Fruit fly (Drosophila melanogaster) whole organism, embryonic: Measurements from ENCODE around the gene Ankle2.

Source experiments
- CG10543 ChIP-seq: fragments of 200-800 bp; sonication (Bioruptor generic); optimal IDR thresholded peaks from 3 replicates; lab custom pipeline; 2017; ENCODE audit warnings: missing biosample characterization, mild to moderate bottlenecking, missing genetic modification characterization, moderate library complexity
- CG10979 ChIP-seq: fragments of 200-800 bp; sonication (Bioruptor generic); optimal IDR thresholded peaks from 2 replicates; lab custom pipeline; 2018; ENCODE audit warnings: missing biosample characterization, mild to moderate bottlenecking, missing genetic modification characterization, moderate library complexity
- CG11093 ChIP-seq: fragments of 200-800 bp; sonication (Bioruptor generic); IDR thresholded peaks from 3 replicates; pipeline ENCODE4 v1.3.6; 2022; ENCODE audit warnings: missing biosample characterization, missing genetic modification characterization
- CG12155 ChIP-seq: fragments of 200-800 bp; sonication (Bioruptor generic); optimal IDR thresholded peaks from 3 replicates; lab custom pipeline; 2016; ENCODE audit warnings: missing biosample characterization, missing genetic modification characterization
- CG12391 ChIP-seq: fragments of 200-800 bp; sonication (Bioruptor generic); optimal IDR thresholded peaks from 3 replicates; lab custom pipeline; 2018; ENCODE audit warnings: missing biosample characterization, mild to moderate bottlenecking, missing genetic modification characterization, moderate library complexity
- CG12769 ChIP-seq: fragments of 200-800 bp; sonication (Bioruptor generic); optimal IDR thresholded peaks from 2 replicates; lab custom pipeline; 2019; ENCODE audit warnings: missing biosample characterization, mild to moderate bottlenecking, missing genetic modification characterization, moderate library complexity
- CG13624 ChIP-seq: fragments of 200-800 bp; sonication (Bioruptor generic); optimal IDR thresholded peaks from 2 replicates; lab custom pipeline; 2016; ENCODE audit warnings: missing biosample characterization, missing genetic modification characterization
- CG14014 ChIP-seq: fragments of 200-800 bp; sonication (Bioruptor generic); IDR thresholded peaks from 2 replicates; pipeline ENCODE4 v1.3.6; 2022; ENCODE audit warnings: missing biosample characterization, missing genetic modification characterization
- CG14667 ChIP-seq: fragments of 200-800 bp; sonication (Bioruptor generic); IDR thresholded peaks from 2 replicates; pipeline ENCODE4 v1.3.6; 2022; ENCODE audit warnings: missing biosample characterization, missing genetic modification characterization
- CG15696 ChIP-seq: fragments of 200-800 bp; sonication (Bioruptor generic); optimal IDR thresholded peaks from 2 replicates; lab custom pipeline; 2019; ENCODE audit warnings: missing biosample characterization, mild to moderate bottlenecking, missing genetic modification characterization, moderate library complexity
- CG17186 ChIP-seq: fragments of 200-800 bp; sonication (Bioruptor generic); optimal IDR thresholded peaks from 3 replicates; lab custom pipeline; 2017; ENCODE audit warnings: missing biosample characterization, missing genetic modification reagents, missing genetic modification characterization
- CG17359 ChIP-seq: fragments of 200-800 bp; sonication (Bioruptor generic); optimal IDR thresholded peaks from 3 replicates; lab custom pipeline; 2018; ENCODE audit warnings: missing biosample characterization, mild to moderate bottlenecking, missing genetic modification characterization, moderate library complexity
- CG17829 ChIP-seq: fragments of 200-800 bp; optimal IDR thresholded peaks from 2 replicates; lab custom pipeline; 2019; ENCODE audit warnings: missing biosample characterization, mild to moderate bottlenecking, missing genetic modification characterization, moderate library complexity
- CG2116 ChIP-seq: fragments of 200-800 bp; sonication (Bioruptor generic); optimal IDR thresholded peaks from 3 replicates; lab custom pipeline; 2018; ENCODE audit warnings: missing biosample characterization, mild to moderate bottlenecking, missing genetic modification characterization
- CG2678 ChIP-seq: fragments of 200-800 bp; sonication (Bioruptor generic); optimal IDR thresholded peaks from 3 replicates; lab custom pipeline; 2019; ENCODE audit warnings: missing biosample characterization, mild to moderate bottlenecking, missing genetic modification characterization, moderate library complexity
- CG30020 ChIP-seq: fragments of 200-800 bp; optimal IDR thresholded peaks from 2 replicates; lab custom pipeline; 2019; ENCODE audit warnings: missing biosample characterization, mild to moderate bottlenecking, missing genetic modification characterization, moderate library complexity
- CG33213 ChIP-seq: fragments of 200-800 bp; sonication (Bioruptor generic); optimal IDR thresholded peaks from 3 replicates; lab custom pipeline; 2016; ENCODE audit warnings: missing biosample characterization, missing genetic modification characterization
- CG7745 ChIP-seq: fragments of 200-800 bp; sonication (Bioruptor generic); optimal IDR thresholded peaks from 2 replicates; lab custom pipeline; 2018; ENCODE audit warnings: missing biosample characterization, mild to moderate bottlenecking, missing genetic modification characterization, moderate library complexity
- CG8924 ChIP-seq: fragments of 200-800 bp; optimal IDR thresholded peaks from 3 replicates; lab custom pipeline; 2019; ENCODE audit warnings: missing biosample characterization, mild to moderate bottlenecking, missing genetic modification characterization, moderate library complexity
- CG9609 ChIP-seq: fragments of 200-800 bp; sonication (Bioruptor generic); optimal IDR thresholded peaks from 3 replicates; lab custom pipeline; 2016; ENCODE audit warnings: missing biosample characterization, missing genetic modification characterization
- D19A ChIP-seq: fragments of 200-800 bp; optimal IDR thresholded peaks from 3 replicates; lab custom pipeline; 2019; ENCODE audit warnings: missing biosample characterization, mild to moderate bottlenecking, missing genetic modification characterization, moderate library complexity
- Dref ChIP-seq: fragments of 200-800 bp; sonication (Bioruptor generic); IDR thresholded peaks from 2 replicates; pipeline ENCODE4 v1.3.6; 2022; ENCODE audit warnings: missing biosample characterization, missing genetic modification characterization
- Fer1 ChIP-seq: fragments of 200-800 bp; sonication (Bioruptor generic); optimal IDR thresholded peaks from 2 replicates; lab custom pipeline; 2017; ENCODE audit warnings: missing biosample characterization, mild to moderate bottlenecking, missing genetic modification characterization
- HmgZ ChIP-seq: fragments of 200-800 bp; sonication (Bioruptor generic); optimal IDR thresholded peaks from 2 replicates; lab custom pipeline; 2018; ENCODE audit warnings: missing biosample characterization, mild to moderate bottlenecking, missing genetic modification characterization
- Hr51 ChIP-seq, 2 experiments: fragments of 200-800 bp; sonication (Bioruptor generic); optimal IDR thresholded peaks; 2 replicates in 1 of 2; 3 replicates in 1 of 2; lab custom pipeline; 2016 to 2018; ENCODE audit warnings: missing biosample characterization in 2 of 2, missing genetic modification characterization in 2 of 2, mild to moderate bottlenecking in 1 of 2, moderate library complexity in 1 of 2
- Med ChIP-seq: fragments of 200-800 bp; sonication (Bioruptor generic); peaks from one replicate; lab custom pipeline; 2016; ENCODE audit warnings: missing biosample characterization, missing genetic modification characterization, mild to moderate bottlenecking, inconsistent platforms, moderate library complexity
- Meics ChIP-seq: fragments of 200-800 bp; sonication (Bioruptor generic); optimal IDR thresholded peaks from 2 replicates; lab custom pipeline; 2017; ENCODE audit warnings: missing biosample characterization, mild to moderate bottlenecking, missing genetic modification characterization
- Mrtf ChIP-seq: fragments of 200-800 bp; sonication (Bioruptor generic); IDR thresholded peaks from 3 replicates; pipeline ENCODE4 v1.3.6; 2022; ENCODE audit warnings: missing biosample characterization, missing genetic modification characterization
- NC2α ChIP-seq: fragments of 200-800 bp; sonication (Bioruptor generic); optimal IDR thresholded peaks from 2 replicates; lab custom pipeline; 2016; ENCODE audit warnings: missing biosample characterization, missing genetic modification characterization
- Nf-YC ChIP-seq: fragments of 200-800 bp; optimal IDR thresholded peaks from 3 replicates; lab custom pipeline; 2019; ENCODE audit warnings: missing biosample characterization, mild to moderate bottlenecking, missing genetic modification characterization, moderate library complexity
- Side ChIP-seq: fragments of 200-800 bp; sonication (Bioruptor generic); optimal IDR thresholded peaks from 2 replicates; lab custom pipeline; 2016; ENCODE audit warnings: missing biosample characterization, missing genetic modification characterization
- bbx ChIP-seq: fragments of 200-800 bp; sonication (Bioruptor generic); IDR thresholded peaks from 2 replicates; pipeline ENCODE4 v1.3.6; 2022; ENCODE audit warnings: missing biosample characterization, missing genetic modification characterization; ENCODE audit not compliant: partially characterized antibody
- cad ChIP-seq: fragments of >200 bp; optimal IDR thresholded peaks from 2 replicates; lab custom pipeline; 2017; ENCODE audit warnings: missing biosample characterization, missing genetic modification characterization
- dmrt99B ChIP-seq: fragments of 200-800 bp; sonication (Bioruptor generic); optimal IDR thresholded peaks from 2 replicates; lab custom pipeline; 2018; ENCODE audit warnings: missing biosample characterization, mild to moderate bottlenecking, missing genetic modification characterization, moderate library complexity
- eyg ChIP-seq: fragments of 200-800 bp; sonication (Bioruptor generic); optimal IDR thresholded peaks from 3 replicates; lab custom pipeline; 2016; ENCODE audit warnings: missing biosample characterization, missing genetic modification characterization
- fd3F ChIP-seq: fragments of 200-800 bp; sonication (Bioruptor generic); optimal IDR thresholded peaks from 2 replicates; lab custom pipeline; 2018; ENCODE audit warnings: missing biosample characterization, mild to moderate bottlenecking, missing genetic modification characterization, moderate library complexity
- gem ChIP-seq: fragments of 200-800 bp; sonication (Bioruptor generic); optimal IDR thresholded peaks from 2 replicates; lab custom pipeline; 2019; ENCODE audit warnings: missing biosample characterization, mild to moderate bottlenecking, missing genetic modification characterization, moderate library complexity
- gsb-n ChIP-seq: fragments of 200-800 bp; sonication (Bioruptor generic); optimal IDR thresholded peaks from 3 replicates; lab custom pipeline; 2018; ENCODE audit warnings: missing biosample characterization, mild to moderate bottlenecking, missing genetic modification characterization
- hkb ChIP-seq, 2 experiments: fragments of 200-800 bp in 1 of 2; fragments of >200 bp in 1 of 2; sonication (Bioruptor generic) in 1 of 2; IDR thresholded peaks in 1 of 2; optimal IDR thresholded peaks in 1 of 2; 2 replicates each; pipeline versions ENCODE4 v1.3.6 to Lab custom; 2017 to 2022; ENCODE audit warnings: missing biosample characterization in 1 of 2, missing genetic modification characterization in 1 of 2
- insv ChIP-seq, 2 experiments: fragments of 200-800 bp; sonication (Bioruptor generic); optimal IDR thresholded peaks; 3 replicates each; lab custom pipeline; 2016 to 2018; ENCODE audit warnings: missing biosample characterization in 2 of 2, missing genetic modification characterization in 2 of 2
- maf-S ChIP-seq: fragments of 200-800 bp; sonication (Bioruptor generic); optimal IDR thresholded peaks from 2 replicates; lab custom pipeline; 2016; ENCODE audit warnings: missing biosample characterization, missing genetic modification characterization
- peb ChIP-seq: fragments of 200-800 bp; sonication (Bioruptor generic); IDR thresholded peaks from 2 replicates; pipeline ENCODE4 v1.3.6; 2022; ENCODE audit warnings: missing biosample characterization, missing genetic modification characterization
- pfk ChIP-seq: fragments of 200-800 bp; sonication (Bioruptor generic); optimal IDR thresholded peaks from 2 replicates; lab custom pipeline; 2018; ENCODE audit warnings: missing biosample characterization, mild to moderate bottlenecking, missing genetic modification characterization, moderate library complexity
- sens ChIP-seq: fragments of 200-800 bp; sonication (Bioruptor generic); peaks from one replicate; lab custom pipeline; 2016; ENCODE audit warnings: missing biosample characterization, missing genetic modification characterization
- sob ChIP-seq: fragments of 200-800 bp; sonication (Bioruptor generic); IDR thresholded peaks from 2 replicates; pipeline ENCODE4 v1.3.6; 2022; ENCODE audit warnings: missing biosample characterization, missing genetic modification characterization
- tll ChIP-seq, 2 experiments: fragments of 200-800 bp in 1 of 2; fragments of >200 bp in 1 of 2; sonication (Bioruptor generic) in 1 of 2; optimal IDR thresholded peaks; 2 replicates each; lab custom pipeline; 2017 to 2019; ENCODE audit warnings: missing biosample characterization in 2 of 2, missing genetic modification characterization in 2 of 2, mild to moderate bottlenecking in 1 of 2, moderate library complexity in 1 of 2
- ttk ChIP-seq: fragments of 200-800 bp; sonication (Bioruptor generic); IDR thresholded peaks from 2 replicates; pipeline ENCODE4 v2.1.2; 2022; ENCODE audit warnings: missing biosample characterization, missing genetic modification characterization
- vvl ChIP-seq: fragments of 200-800 bp; sonication (Bioruptor generic); IDR thresholded peaks from 2 replicates; pipeline ENCODE4 v1.3.6; 2022; ENCODE audit warnings: missing biosample characterization, missing genetic modification characterization

Gene Ankle2

dm6 chrX:17627090-17627992, 48.3 kb upstream of the Ankle2 start, which contains the start of gene stas:
stas (minus strand) TSS chrX:17627895.
- TF ChIP-seq Fer1 (GFP tag; lab: Kevin White, UChicago) (peak; percentile 9), bbx (GFP tag; lab: Robert Waterston, UW) (no peak), CG17359 (tag; lab: Kevin White, UChicago) (peak; percentile 8), D19A (tag; lab: Kevin White, UChicago) (peak; percentile 15), Side (GFP tag; lab: Kevin White, UChicago) (no peak), CG12391 (peak; percentile 27), fd3F (GFP tag; lab: Kevin White, UChicago) (no peak), Dref (peak; percentile 37; the same call in 1 of the 2 replicates), CG7745 (tag; lab: Kevin White, UChicago) (peak; percentile 43), sens (peak; percentile 77), hkb (optimal IDR thresholded peaks at IDR 0.05; lab: Kevin White, UChicago) (no peak), hkb (GFP tag; IDR thresholded peaks at IDR 0.05; lab: Robert Waterston, UW) (no peak), CG12769 (tag; lab: Kevin White, UChicago) (no peak), CG30020 (tag; lab: Kevin White, UChicago) (peak; percentile 7), CG11093 (no peak), pfk (GFP tag; lab: Kevin White, UChicago) (no peak), Nf-YC (peak; percentile 29), tll (GFP tag; optimal IDR thresholded peaks at IDR 0.05; lab: Kevin White, UChicago) (peak in 1 of 2 experiments; percentile 55), cad (GFP tag; lab: Kevin White, UChicago) (no peak), peb (no peak), CG15696 (tag; lab: Kevin White, UChicago) (no peak), Hr51 (GFP tag; optimal IDR thresholded peaks at IDR 0.05; lab: Kevin White, UChicago) (peak in 1 of 2 experiments; percentile 4), CG8924 (tag; lab: Kevin White, UChicago) (peak; percentile 68), ttk (no peak), CG10543 (GFP tag; lab: Kevin White, UChicago) (peak; percentile 5), Mrtf (GFP tag; lab: Robert Waterston, UW) (no peak), CG14667 (GFP tag; lab: Robert Waterston, UW) (no peak), vvl (peak; percentile 69), insv (GFP tag; optimal IDR thresholded peaks at IDR 0.05; lab: Kevin White, UChicago) (no peak), CG33213 (GFP tag; lab: Kevin White, UChicago) (peak; percentile 16), NC2α (no peak), CG2116 (GFP tag; lab: Kevin White, UChicago) (peak; percentile 47), HmgZ (tag; lab: Kevin White, UChicago) (peak; percentile 10), eyg (GFP tag; lab: Kevin White, UChicago) (no peak), CG13624 (GFP tag; lab: Kevin White, UChicago) (peak; percentile 24), CG10979 (tag; lab: Kevin White, UChicago) (no peak), CG9609 (GFP tag; lab: Kevin White, UChicago) (no peak), CG2678 (tag; lab: Kevin White, UChicago) (peak; percentile 30), CG12155 (no peak), sob (peak; percentile 37), maf-S (GFP tag; lab: Kevin White, UChicago) (no peak), CG14014 (GFP tag; lab: Robert Waterston, UW) (peak; percentile 29; the same call in 1 of the 2 replicates), gem (tag; lab: Kevin White, UChicago) (peak; percentile 15), Med (peak; percentile 60), Meics (GFP tag; lab: Kevin White, UChicago) (peak; percentile 24), CG17186 (GFP tag; lab: Kevin White, UChicago) (peak; percentile 31), gsb-n (tag; lab: Kevin White, UChicago) (no peak), dmrt99B (tag; lab: Kevin White, UChicago) (no peak), CG17829 (tag; lab: Kevin White, UChicago) (peak; percentile 21)
